Worm (Caenorhabditis elegans) whole organism, L4 larva: ENCODE measurements around the gene fbxc-25.

Experiments used
- D1046.2 ChIP-seq: fragments of 200-800 bp; sonication (Bioruptor generic); IDR thresholded peaks from 2 replicates; pipeline ENCODE4 v1.3.6; 2022; ENCODE audit warnings: missing genetic modification characterization, missing compliant biosample characterization
- F26F4.8 ChIP-seq: fragments of 200-800 bp; sonication (Bioruptor generic); conservative IDR thresholded peaks from 2 replicates; pipeline ENCODE4 v1.3.6; 2022; ENCODE audit warnings: missing genetic modification characterization, missing compliant biosample characterization
- F49E8.2 ChIP-seq: sonication (generic microtip); optimal IDR thresholded peaks from 2 replicates; lab custom pipeline; 2016; ENCODE audit warnings: missing compliant biosample characterization, mild to moderate bottlenecking, missing genetic modification characterization, borderline replicate concordance
- T26A8.4 ChIP-seq: fragments of 200-800 bp; sonication (Bioruptor generic); IDR thresholded peaks from 2 replicates; pipeline ENCODE4 v1.3.6; 2022; ENCODE audit warnings: missing genetic modification characterization, missing compliant biosample characterization
- Y75B8A.6 ChIP-seq: fragments of 200-800 bp; sonication (Bioruptor generic); IDR thresholded peaks from 2 replicates; pipeline ENCODE4 v1.3.6; 2022; ENCODE audit warnings: missing genetic modification reagents, missing genetic modification characterization, missing compliant biosample characterization
- ZK337.2 ChIP-seq: fragments of 200-800 bp; sonication (Bioruptor generic); IDR thresholded peaks from 2 replicates; pipeline ENCODE4 v1.3.6; 2022; ENCODE audit warnings: missing genetic modification reagents, missing genetic modification characterization, missing compliant biosample characterization
- aha-1 ChIP-seq: fragments of 150-350 bp; peaks from one replicate; lab custom pipeline; 2014; ENCODE audit warnings: missing biosample characterization, missing genetic modification characterization
- aly-2 ChIP-seq: sonication (generic microtip); optimal IDR thresholded peaks from 2 replicates; lab custom pipeline; 2018; ENCODE audit warnings: missing biosample characterization, missing genetic modification characterization
- ceh-20 ChIP-seq: fragments of 200-800 bp; sonication (Bioruptor generic); IDR thresholded peaks from 2 replicates; pipeline ENCODE4 v1.3.6; 2022; ENCODE audit warnings: missing genetic modification reagents, missing genetic modification characterization, missing compliant biosample characterization
- ceh-28 ChIP-seq: fragments of 150-350 bp; optimal IDR thresholded peaks from 2 replicates; lab custom pipeline; 2014; ENCODE audit warnings: missing biosample characterization, missing genetic modification reagents, missing genetic modification characterization
- ceh-32 ChIP-seq: sonication (generic microtip); optimal IDR thresholded peaks from 2 replicates; lab custom pipeline; 2016; ENCODE audit warnings: mild to moderate bottlenecking, missing genetic modification characterization, missing compliant biosample characterization; ENCODE audit not compliant: poor library complexity
- ceh-44 ChIP-seq: fragments of 200-800 bp; sonication (Bioruptor generic); IDR thresholded peaks from 2 replicates; pipeline ENCODE4 v1.3.6; 2022; ENCODE audit warnings: missing genetic modification reagents, missing genetic modification characterization, missing compliant biosample characterization
- ceh-62 ChIP-seq: sonication (generic microtip); optimal IDR thresholded peaks from 2 replicates; lab custom pipeline; 2017; ENCODE audit warnings: missing biosample characterization, missing genetic modification characterization
- ceh-82 ChIP-seq: sonication (generic microtip); optimal IDR thresholded peaks from 2 replicates; lab custom pipeline; 2017; ENCODE audit warnings: missing biosample characterization, missing genetic modification characterization
- ces-1 ChIP-seq: fragments of 150-350 bp; sonication (generic microtip); optimal IDR thresholded peaks from 4 replicates; lab custom pipeline; 2014; ENCODE audit warnings: missing biosample characterization, missing genetic modification reagents, missing genetic modification characterization
- ctbp-1 ChIP-seq: fragments of 200-800 bp; sonication (Bioruptor generic); IDR thresholded peaks from 2 replicates; pipeline ENCODE4 v1.3.6; 2022; ENCODE audit warnings: missing genetic modification reagents, missing genetic modification characterization, missing compliant biosample characterization
- daf-16 ChIP-seq, 3 experiments: sonication (generic microtip); optimal IDR thresholded peaks; 2 replicates each; lab custom pipeline; 2016 to 2017; ENCODE audit warnings: missing genetic modification characterization in 3 of 3, missing genetic modification reagents in 3 of 3, mild to moderate bottlenecking in 2 of 3, missing compliant biosample characterization in 2 of 3, missing biosample characterization in 1 of 3, moderate library complexity in 1 of 3
- dmd-8 ChIP-seq: fragments of 200-800 bp; sonication (Bioruptor generic); IDR thresholded peaks from 2 replicates; pipeline ENCODE4 v1.3.6; 2022; ENCODE audit warnings: missing genetic modification characterization, missing compliant biosample characterization
- dmd-9 ChIP-seq: fragments of 200-800 bp; sonication (Bioruptor generic); IDR thresholded peaks from 2 replicates; pipeline ENCODE4 v1.3.6; 2022; ENCODE audit warnings: missing genetic modification reagents, missing genetic modification characterization, missing compliant biosample characterization
- dve-1 ChIP-seq: sonication (generic microtip); optimal IDR thresholded peaks from 2 replicates; lab custom pipeline; 2017; ENCODE audit warnings: antibody characterized with exemption, mild to moderate bottlenecking, missing genetic modification characterization, missing compliant biosample characterization; ENCODE audit not compliant: insufficient read depth
- egl-27 ChIP-seq: sonication (generic microtip); optimal IDR thresholded peaks from 3 replicates; lab custom pipeline; 2017; ENCODE audit warnings: missing biosample characterization, missing genetic modification reagents, missing genetic modification characterization
- hlh-30 ChIP-seq: sonication (generic microtip); optimal IDR thresholded peaks from 2 replicates; lab custom pipeline; 2017; ENCODE audit warnings: antibody characterized with exemption, mild to moderate bottlenecking, missing genetic modification characterization, missing compliant biosample characterization; ENCODE audit not compliant: insufficient read depth
- hmg-1.1 ChIP-seq: fragments of 200-800 bp; sonication (Bioruptor generic); IDR thresholded peaks from 2 replicates; pipeline ENCODE4 v1.3.6; 2022; ENCODE audit warnings: missing genetic modification reagents, missing genetic modification characterization, missing compliant biosample characterization
- lim-7 ChIP-seq: fragments of 200-800 bp; sonication (Bioruptor generic); IDR thresholded peaks from 2 replicates; pipeline ENCODE4 v1.3.6; 2022; ENCODE audit warnings: missing genetic modification characterization, missing compliant biosample characterization
- lin-38 ChIP-seq: fragments of 200-800 bp; sonication (Bioruptor generic); IDR thresholded peaks from 2 replicates; pipeline ENCODE4 v1.3.6; 2022; ENCODE audit warnings: missing genetic modification reagents, missing genetic modification characterization, missing compliant biosample characterization
- lin-39 ChIP-seq: fragments of 150-350 bp; optimal IDR thresholded peaks from 2 replicates; lab custom pipeline; 2014; ENCODE audit warnings: missing biosample characterization, missing genetic modification reagents, missing genetic modification characterization
- mdl-1 ChIP-seq, 2 experiments: fragments of 150-350 bp in 1 of 2; sonication (generic microtip) in 1 of 2; optimal IDR thresholded peaks; 2 replicates each; lab custom pipeline; 2014 to 2017; ENCODE audit warnings: missing biosample characterization in 2 of 2, missing genetic modification characterization in 2 of 2
- mep-1 ChIP-seq: fragments of 150-350 bp; sonication (generic microtip); optimal IDR thresholded peaks from 3 replicates; lab custom pipeline; 2014; ENCODE audit warnings: missing biosample characterization, missing genetic modification characterization
- mes-2 ChIP-seq: sonication (generic microtip); optimal IDR thresholded peaks from 2 replicates; lab custom pipeline; 2016; ENCODE audit warnings: missing genotype, mild to moderate bottlenecking, missing genetic modification characterization, missing compliant biosample characterization; ENCODE audit not compliant: poor library complexity, severe bottlenecking
- nhr-10 ChIP-seq: fragments of 150-350 bp; optimal IDR thresholded peaks from 2 replicates; lab custom pipeline; 2014; ENCODE audit warnings: missing biosample characterization, missing genetic modification characterization
- nhr-11 ChIP-seq: fragments of 150-350 bp; optimal IDR thresholded peaks from 2 replicates; lab custom pipeline; 2014; ENCODE audit warnings: missing biosample characterization, missing genetic modification characterization
- nhr-237 ChIP-seq: sonication (generic microtip); optimal IDR thresholded peaks from 2 replicates; lab custom pipeline; 2017; ENCODE audit warnings: missing biosample characterization, missing genetic modification characterization
- nhr-48 ChIP-seq: sonication (generic microtip); optimal IDR thresholded peaks from 2 replicates; lab custom pipeline; 2016; ENCODE audit warnings: mild to moderate bottlenecking, missing genetic modification characterization, missing compliant biosample characterization
- nhr-77 ChIP-seq: fragments of 150-350 bp; optimal IDR thresholded peaks from 2 replicates; lab custom pipeline; 2014; ENCODE audit warnings: missing biosample characterization, missing genetic modification characterization
- php-3 ChIP-seq: fragments of 200-800 bp; sonication (Bioruptor generic); IDR thresholded peaks from 2 replicates; pipeline ENCODE4 v1.3.6; 2022; ENCODE audit warnings: missing genetic modification reagents, missing genetic modification characterization, missing compliant biosample characterization
- pqm-1 ChIP-seq: sonication (generic microtip); optimal IDR thresholded peaks from 2 replicates; lab custom pipeline; 2017; ENCODE audit warnings: missing biosample characterization, missing genetic modification characterization
- saeg-2 ChIP-seq: fragments of 200-800 bp; sonication (Bioruptor generic); IDR thresholded peaks from 2 replicates; pipeline ENCODE4 v1.3.6; 2022; ENCODE audit warnings: missing genetic modification reagents, missing genetic modification characterization, missing compliant biosample characterization
- sdz-12 ChIP-seq: fragments of 200-800 bp; sonication (Bioruptor generic); optimal IDR thresholded peaks from 2 replicates; lab custom pipeline; 2018; ENCODE audit warnings: mild to moderate bottlenecking, missing genetic modification characterization, missing compliant biosample characterization
- spr-1 ChIP-seq: sonication (generic microtip); optimal IDR thresholded peaks from 2 replicates; lab custom pipeline; 2016; ENCODE audit warnings: mild to moderate bottlenecking, missing genetic modification characterization, missing compliant biosample characterization
- spr-3 ChIP-seq: fragments of 200-800 bp; sonication (Bioruptor generic); optimal IDR thresholded peaks from 2 replicates; lab custom pipeline; 2018; ENCODE audit warnings: mild to moderate bottlenecking, missing genetic modification characterization, missing compliant biosample characterization
- tag-97 ChIP-seq: fragments of 200-800 bp; sonication (Bioruptor generic); IDR thresholded peaks from 2 replicates; pipeline ENCODE4 v1.3.6; 2022; ENCODE audit warnings: missing genetic modification characterization, missing compliant biosample characterization
- unc-39 ChIP-seq: sonication (generic microtip); optimal IDR thresholded peaks from 2 replicates; lab custom pipeline; 2017; ENCODE audit warnings: missing biosample characterization, missing genetic modification characterization
- unc-62 ChIP-seq, 3 experiments: fragments of 150-350 bp in 1 of 3; sonication (generic microtip); optimal IDR thresholded peaks in 2 of 3; peaks in 1 of 3; 1 replicate in 1 of 3; 2 replicates in 2 of 3; lab custom pipeline; 2014 to 2017; ENCODE audit warnings: missing biosample characterization in 3 of 3, missing genetic modification characterization in 3 of 3, missing genetic modification reagents in 3 of 3, missing genotype in 1 of 3
- zfp-2 ChIP-seq: sonication (generic microtip); optimal IDR thresholded peaks from 2 replicates; lab custom pipeline; 2016; ENCODE audit warnings: mild to moderate bottlenecking, missing genetic modification characterization, missing compliant biosample characterization
- zip-11 ChIP-seq: fragments of 200-800 bp; sonication (Bioruptor generic); IDR thresholded peaks from 2 replicates; pipeline ENCODE4 v1.3.6; 2022; ENCODE audit warnings: missing genetic modification characterization, missing compliant biosample characterization
- zip-2 ChIP-seq: fragments of 150-350 bp; optimal IDR thresholded peaks from 2 replicates; lab custom pipeline; 2014; ENCODE audit warnings: missing biosample characterization, missing genetic modification characterization
- ztf-11 ChIP-seq: fragments of 150-350 bp; optimal IDR thresholded peaks from 2 replicates; lab custom pipeline; 2014; ENCODE audit warnings: missing biosample characterization, missing genetic modification characterization

fbxc-25 gene

DNA sequence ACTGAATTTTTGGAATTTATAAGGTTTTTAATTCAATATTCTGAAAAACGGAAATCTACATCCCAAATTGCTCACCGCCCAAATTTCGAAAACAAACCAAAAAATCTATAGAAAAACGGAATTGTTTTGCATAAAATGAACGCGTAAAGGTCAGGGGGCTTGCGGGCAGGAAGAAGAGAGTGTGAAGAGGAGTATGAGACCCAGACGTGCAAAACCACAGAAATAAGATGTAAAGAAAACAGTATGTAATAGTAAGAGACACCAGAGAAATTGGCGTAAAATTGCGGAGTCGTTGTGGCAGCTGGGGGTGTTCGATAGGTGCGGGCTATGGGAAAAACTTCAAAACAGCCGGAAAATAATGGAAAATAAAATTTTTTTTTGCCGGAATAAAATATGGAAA is 44.9 kb upstream of the fbxc-25 start (continued):
- TF ChIP-seq mdl-1 (tag; optimal IDR thresholded peaks at IDR 0.05; lab: Kevin White, UChicago) (no peak), daf-16 (GFP tag; optimal IDR thresholded peaks at IDR 0.05; lab: Kevin White, UChicago) (no peak), daf-16 (tag; optimal IDR thresholded peaks at IDR 0.05; lab: Kevin White, UChicago) (peak; percentile 17), F49E8.2 (tag; lab: Kevin White, UChicago) (no peak), nhr-10 (no peak), aha-1 (tag; lab: Kevin White, UChicago) (peak; percentile 76), spr-1 (no peak), hmg-1.1 (GFP tag; lab: Robert Waterston, UW) (0 out of 2 replicates have a peak, but pooled peaks have one; percentile 23), ctbp-1 (no peak), lim-7 (GFP tag; lab: Robert Waterston, UW) (no peak), D1046.2 (GFP tag; lab: Robert Waterston, UW) (no peak), ceh-62 (tag; lab: Kevin White, UChicago) (no peak), ceh-20 (GFP tag; lab: Robert Waterston, UW) (no peak), unc-39 (no peak), sdz-12 (no peak), Y75B8A.6 (GFP tag; lab: Robert Waterston, UW) (no peak), hlh-30 (tag; lab: Kevin White, UChicago) (peak; percentile 22), zip-2 (tag; lab: Kevin White, UChicago) (no peak), saeg-2 (GFP tag; lab: Robert Waterston, UW) (no peak), mes-2 (tag; lab: Kevin White, UChicago) (peak; percentile 12), dmd-8 (GFP tag; lab: Robert Waterston, UW) (no peak), nhr-77 (tag; lab: Kevin White, UChicago) (no peak), lin-39 (tag; lab: Kevin White, UChicago) (no peak), dmd-9 (GFP tag; lab: Robert Waterston, UW) (no peak), zip-11 (no peak), egl-27 (tag; lab: Kevin White, UChicago) (no peak), ceh-28 (tag; lab: Kevin White, UChicago) (no peak), ceh-44 (GFP tag; lab: Robert Waterston, UW) (no peak), zfp-2 (tag; lab: Kevin White, UChicago) (no peak), nhr-11 (tag; lab: Kevin White, UChicago) (no peak)

DNA sequence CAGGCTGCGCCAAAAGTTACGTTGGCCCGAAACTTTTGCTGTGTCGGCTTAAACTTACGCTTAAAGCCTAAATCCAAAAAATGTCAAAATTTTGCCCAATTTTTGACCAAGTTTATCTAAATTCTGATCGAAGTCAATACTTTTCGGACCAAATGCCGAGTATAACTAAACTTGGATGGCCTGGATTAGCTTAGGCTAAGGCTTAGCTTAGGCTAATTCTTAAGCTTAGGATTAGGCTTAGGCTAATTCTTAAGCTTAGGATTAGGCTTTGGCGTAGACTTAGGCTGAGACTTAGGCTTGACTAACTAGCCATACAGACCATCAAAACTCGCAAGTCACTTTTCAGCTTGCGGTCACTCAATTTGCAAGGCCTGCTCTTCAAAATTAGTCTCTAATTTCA is 40.1 kb upstream of the fbxc-25 start:
- TF ChIP-seq spr-3 (GFP tag; lab: Kevin White, UChicago) = no peak
- no peak for TF ChIP-seq mdl-1 (tag; optimal IDR thresholded peaks at IDR 0.05; lab: Kevin White, UChicago)
- TF ChIP-seq pqm-1 (tag; lab: Kevin White, UChicago) = no peak
- TF ChIP-seq unc-62 (GFP tag; optimal IDR thresholded peaks at IDR 0.05 in 1 of 2; lab: Kevin White, UChicago) = peak in 1 of 2 experiments; percentile 19
- TF ChIP-seq unc-62 (tag; optimal IDR thresholded peaks at IDR 0.05; lab: Kevin White, UChicago) = no peak
- TF ChIP-seq lin-39 (tag; lab: Kevin White, UChicago) = no peak
- no peak for TF ChIP-seq ZK337.2 (GFP tag; lab: Robert Waterston, UW)

DNA sequence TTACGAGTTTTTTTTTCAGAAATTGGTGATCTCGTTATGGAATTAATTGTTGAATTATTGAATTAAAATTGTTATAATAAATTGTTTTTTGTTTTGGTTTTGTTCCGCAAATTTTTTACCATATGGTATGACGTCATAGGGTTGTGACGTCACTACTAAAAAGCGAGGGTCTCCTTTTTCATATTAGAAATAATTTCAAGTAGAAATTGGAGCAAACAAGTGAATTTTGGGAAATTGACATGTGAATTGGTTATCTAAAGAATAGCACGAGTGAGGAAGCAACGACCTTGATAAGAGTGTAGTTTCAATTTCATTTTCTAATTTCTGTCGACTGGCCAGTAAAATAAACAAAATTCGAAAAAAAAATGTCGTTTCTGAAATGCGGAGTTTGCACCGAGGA is 39.5 kb upstream of the fbxc-25 start, which contains the start of gene F43C11.7:
Gene F43C11.7 (plus strand): TSS at position 326 of the 400 bp plus-strand sequence.
- TF ChIP-seq ces-1 (GFP tag; lab: Kevin White, UChicago) = no peak
- no peak for TF ChIP-seq ceh-82 (tag; lab: Kevin White, UChicago)
- peak; percentile 56 for TF ChIP-seq dve-1 (tag; lab: Kevin White, UChicago)
- TF ChIP-seq lin-38 (GFP tag; lab: Robert Waterston, UW) = no peak
- TF ChIP-seq ztf-11 = no peak
- no peak for TF ChIP-seq Y75B8A.6 (GFP tag; lab: Robert Waterston, UW)
- no peak for TF ChIP-seq ceh-62 (tag; lab: Kevin White, UChicago)
- no peak for TF ChIP-seq F49E8.2 (tag; lab: Kevin White, UChicago)
- TF ChIP-seq php-3 = 0 out of 2 replicates have a peak, but pooled peaks have one; percentile 19
- TF ChIP-seq lim-7 (GFP tag; lab: Robert Waterston, UW) = no peak
- TF ChIP-seq mep-1 (tag; lab: Kevin White, UChicago) = no peak
- TF ChIP-seq nhr-11 (tag; lab: Kevin White, UChicago) = no peak
- no peak for TF ChIP-seq nhr-237 (tag; lab: Kevin White, UChicago)
- no peak for TF ChIP-seq nhr-48
- no peak for TF ChIP-seq tag-97
- no peak for TF ChIP-seq F26F4.8 (GFP tag; lab: Robert Waterston, UW)
- peak; percentile 69 for TF ChIP-seq nhr-77 (tag; lab: Kevin White, UChicago)
- TF ChIP-seq aly-2 (tag; lab: Kevin White, UChicago) = no peak
- TF ChIP-seq ceh-20 (GFP tag; lab: Robert Waterston, UW) = no peak
- no peak for TF ChIP-seq zip-2 (tag; lab: Kevin White, UChicago)
- no peak for TF ChIP-seq T26A8.4 (GFP tag; lab: Robert Waterston, UW)
- TF ChIP-seq ceh-32 (tag; lab: Kevin White, UChicago) = no peak
